Worm (Caenorhabditis elegans): Measurements from ENCODE around the gene F59E11.2.

ce11 chrV:8994272-8994671 lies 7.0 kb upstream of the F59E11.2 start:
- TF ChIP-seq ztf-23 (GFP tag; IDR thresholded peaks at IDR 0.05) (no peak), ref-1 (GFP tag; conservative IDR thresholded peaks at IDR 0.05) (no peak), flt-1 (GFP tag; IDR thresholded peaks at IDR 0.05) (no peak), med-1 (GFP tag; optimal IDR thresholded peaks at IDR 0.05; ENCODE audit: insufficient read depth) (no peak), T22C8.4 (GFP tag; IDR thresholded peaks at IDR 0.05) (no peak), ztf-29 (GFP tag; IDR thresholded peaks at IDR 0.05) (no peak), cog-1 (tag; optimal IDR thresholded peaks at IDR 0.05) (no peak)
